Worm (Caenorhabditis elegans): ENCODE data around the gene R11G11.16.

Gene R11G11.16

DNA sequence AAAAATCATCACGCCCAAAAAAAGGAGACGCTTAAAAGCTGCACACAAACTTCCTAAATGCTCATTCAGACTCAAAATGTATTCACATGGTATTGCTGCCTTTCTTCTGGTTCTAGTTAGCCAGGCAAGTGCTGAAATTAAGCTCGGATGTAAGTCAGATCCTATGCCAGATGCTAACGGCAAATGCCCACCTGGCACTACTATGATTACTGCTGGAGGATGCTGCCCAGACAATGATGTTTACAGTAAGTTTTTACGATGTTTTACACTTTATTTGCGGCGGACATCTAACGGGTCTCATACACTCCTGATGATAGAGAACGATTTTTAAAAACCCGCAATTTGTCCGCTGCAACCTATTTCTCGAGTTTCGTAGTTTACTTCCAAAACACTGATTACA lies 11.6 kb upstream of the R11G11.16 start, which contains the start of gene C14C6.5:
Gene C14C6.5, plus strand, starts transcription at position 58 of the 400 bp plus-strand sequence.
- TF ChIP-seq ceh-22 (tag; optimal IDR thresholded peaks at IDR 0.05) (no peak), ceh-2 (tag; optimal IDR thresholded peaks at IDR 0.05) (no peak), ceh-9 (tag; optimal IDR thresholded peaks at IDR 0.05) (no peak), lim-6 (tag; optimal IDR thresholded peaks at IDR 0.05) (no peak), sox-2 (GFP tag; IDR thresholded peaks at IDR 0.05) (no peak), dmd-4 (tag; optimal IDR thresholded peaks at IDR 0.05; ENCODE audit: borderline replicate concordance) (no peak), hlh-6 (tag; optimal IDR thresholded peaks at IDR 0.05) (no peak), zip-5 (tag; optimal IDR thresholded peaks at IDR 0.05) (no peak), ceh-48 (tag; optimal IDR thresholded peaks at IDR 0.05) (no peak), C08G9.2 (tag; optimal IDR thresholded peaks at IDR 0.05) (no peak), nhr-232 (tag; optimal IDR thresholded peaks at IDR 0.05) (no peak), sox-4 (tag; optimal IDR thresholded peaks at IDR 0.05) (no peak), ztf-16 (tag; optimal IDR thresholded peaks at IDR 0.05) (no peak), nfya-1 (tag; optimal IDR thresholded peaks at IDR 0.05) (no peak), C38D4.7 (GFP tag; optimal IDR thresholded peaks at IDR 0.05) (no peak), unc-86 (tag; optimal IDR thresholded peaks at IDR 0.05) (no peak)

DNA sequence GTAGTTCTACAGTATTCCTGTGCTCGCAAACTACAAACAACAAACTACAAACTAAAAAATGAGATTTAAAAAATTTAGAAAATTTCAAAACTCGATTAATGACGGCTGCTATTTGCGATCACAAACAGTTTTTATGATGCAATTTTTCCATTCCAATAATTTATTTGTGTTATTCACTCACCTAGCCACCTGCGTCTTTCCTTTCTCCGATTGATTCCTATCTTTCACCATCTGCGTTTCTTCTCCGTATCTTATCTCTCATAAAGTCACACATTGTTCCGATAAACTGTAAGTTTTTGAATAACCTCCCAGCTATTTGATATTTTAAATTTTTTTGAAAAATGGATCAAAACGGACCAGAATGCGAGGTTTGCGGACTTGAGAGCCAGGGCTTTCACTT lies 9.2 kb upstream of the R11G11.16 start, which contains the start of gene nhr-132:
Gene nhr-132, plus strand, starts transcription at position 271 of the 400 bp plus-strand sequence.
- no peak for TF ChIP-seq fkh-10 (GFP tag; optimal IDR thresholded peaks at IDR 0.05)
- peak; percentile 14 for TF ChIP-seq nfya-1 (tag; optimal IDR thresholded peaks at IDR 0.05)
- peak; percentile 21 for TF ChIP-seq elt-2 (tag; optimal IDR thresholded peaks at IDR 0.05)

- TF ChIP-seq fax-1 (tag; optimal IDR thresholded peaks at IDR 0.05) (no peak), elt-2 (tag; optimal IDR thresholded peaks at IDR 0.05) (peak; percentile 72), dmd-4 (tag; optimal IDR thresholded peaks at IDR 0.05; ENCODE audit: borderline replicate concordance) (no peak), odd-2 (tag; optimal IDR thresholded peaks at IDR 0.05) (no peak), nhr-232 (tag; optimal IDR thresholded peaks at IDR 0.05) (no peak), ceh-24 (tag; optimal IDR thresholded peaks at IDR 0.05) (no peak), nhr-11 (tag; optimal IDR thresholded peaks at IDR 0.05) (no peak), unc-42 (tag; optimal IDR thresholded peaks at IDR 0.05) (no peak), pqm-1 (tag; optimal IDR thresholded peaks at IDR 0.05) (no peak), ceh-9 (tag; optimal IDR thresholded peaks at IDR 0.05) (no peak), C38D4.7 (GFP tag; optimal IDR thresholded peaks at IDR 0.05) (no peak), tbx-2 (tag; optimal IDR thresholded peaks at IDR 0.05) (peak; percentile 38), ceh-31 (tag; optimal IDR thresholded peaks at IDR 0.05) (peak; percentile 38), madf-2 (tag; optimal IDR thresholded peaks at IDR 0.05) (no peak), lim-6 (tag; optimal IDR thresholded peaks at IDR 0.05) (no peak), pax-1 (tag; optimal IDR thresholded peaks at IDR 0.05) (peak; percentile 21), sdc-2 (tag; optimal IDR thresholded peaks at IDR 0.05) (no peak), ref-2 (tag; optimal IDR thresholded peaks at IDR 0.05) (no peak), fkh-6 (tag; optimal IDR thresholded peaks at IDR 0.05) (no peak), hlh-6 (tag; optimal IDR thresholded peaks at IDR 0.05) (no peak), fkh-10 (GFP tag; optimal IDR thresholded peaks at IDR 0.05) (no peak), T23F11.4 (GFP tag; optimal IDR thresholded peaks at IDR 0.05) (no peak), hlh-15 (tag; optimal IDR thresholded peaks at IDR 0.05) (no peak), sox-2 (GFP tag; IDR thresholded peaks at IDR 0.05) (no peak), nfya-1 (tag; optimal IDR thresholded peaks at IDR 0.05) (peak; percentile 34), ttx-3 (tag; optimal IDR thresholded peaks at IDR 0.05) (no peak), ceh-34 (tag; optimal IDR thresholded peaks at IDR 0.05) (no peak), mec-3 (tag; optimal IDR thresholded peaks at IDR 0.05; ENCODE audit: borderline replicate concordance) (no peak), gmeb-2 (tag; optimal IDR thresholded peaks at IDR 0.05) (no peak), unc-55 (GFP tag; optimal IDR thresholded peaks at IDR 0.05) (peak; percentile 67)
These were observed 7.1 kb upstream of the R11G11.16 start, which contains the start of gene nhr-58 for ce11 chrV:532046-532445. TSS of gene nhr-58 (plus strand) at chrV:532259.

Measured in whole organism, late embryonic.